Fruit fly (Drosophila melanogaster): ENCODE data around the gene CG11317.

Gene CG11317

DNA sequence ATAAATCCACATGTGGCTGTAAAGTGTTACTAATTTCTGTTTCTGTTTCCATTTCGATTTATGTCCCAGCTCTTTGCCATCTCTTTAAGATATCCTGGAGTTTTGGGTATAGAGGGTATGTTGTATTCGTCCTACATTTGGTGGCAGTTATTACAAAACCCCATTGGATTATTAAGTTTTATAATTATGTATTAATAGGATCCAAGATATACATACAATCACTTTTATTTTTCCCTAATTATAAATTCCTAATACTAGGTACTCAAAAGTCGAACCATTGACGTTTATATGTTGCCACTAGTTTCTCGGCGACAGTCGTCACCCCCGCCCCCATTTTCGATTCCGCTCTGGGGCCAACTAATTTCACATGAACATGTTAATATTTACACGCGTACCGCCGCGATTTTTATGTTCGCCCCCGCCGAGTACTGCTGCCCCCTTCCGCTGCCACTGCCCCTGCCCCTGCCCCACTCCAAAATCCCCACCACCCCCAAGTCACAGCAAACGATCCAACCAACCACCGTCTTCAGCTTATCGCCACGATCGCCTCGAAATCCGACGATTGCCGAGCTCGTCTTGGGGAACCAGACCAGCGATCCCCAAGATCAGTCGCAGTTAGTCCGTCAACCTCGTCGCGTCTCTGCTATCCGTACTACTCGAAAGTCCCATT lies 32.3 kb downstream of the CG11317 start, which contains the start of gene Sox100B (continued):
- TF ChIP-seq oc (tag; optimal IDR thresholded peaks at IDR 0.05), result peak; percentile 20
- TF ChIP-seq pita (GFP tag; optimal IDR thresholded peaks at IDR 0.05), result no peak
- TF ChIP-seq CG10654 (GFP tag; optimal IDR thresholded peaks at IDR 0.05), result peak; percentile 39
- peak; percentile 10 to 38 for TF ChIP-seq Pdp1 (GFP tag; optimal IDR thresholded peaks at IDR 0.05)
- TF ChIP-seq Lim3 (GFP tag; IDR thresholded peaks at IDR 0.05), result no peak
- no peak for TF ChIP-seq GATAe (GFP tag; conservative IDR thresholded peaks at IDR 0.05)
- TF ChIP-seq CG6813 (GFP tag; optimal IDR thresholded peaks at IDR 0.05), result peak; percentile 25
- TF ChIP-seq CG42726 (GFP tag; IDR thresholded peaks at IDR 0.05; ENCODE audit: partially characterized antibody), result no peak
- peak; percentile 59 for TF ChIP-seq gcm (GFP tag; optimal IDR thresholded peaks at IDR 0.05)
- TF ChIP-seq CG3847 (GFP tag; IDR thresholded peaks at IDR 0.05), result 0 out of 2 replicates have a peak, but pooled peaks have one; percentile 32
- peak; percentile 15; the same call in 1 of the 3 replicates for TF ChIP-seq CG2199 (GFP tag; IDR thresholded peaks at IDR 0.05)
- TF ChIP-seq otp (GFP tag; IDR thresholded peaks at IDR 0.05), result peak; percentile 20; the same call in 1 of the 3 replicates
- peak; percentile 74 for TF ChIP-seq CG13424 (tag; optimal IDR thresholded peaks at IDR 0.05)
- peak; percentile 37 for TF ChIP-seq CG12155 (GFP tag; optimal IDR thresholded peaks at IDR 0.05)
- peak; percentile 5 for TF ChIP-seq cwo (GFP tag; optimal IDR thresholded peaks at IDR 0.05)
- no peak for TF ChIP-seq BEAF-32 (GFP tag; optimal IDR thresholded peaks at IDR 0.05)
- no peak for TF ChIP-seq CG8089 (GFP tag; optimal IDR thresholded peaks at IDR 0.05)
- peak; percentile 70 for TF ChIP-seq lmd (GFP tag; IDR thresholded peaks at IDR 0.05)
- TF ChIP-seq usp (GFP tag; optimal IDR thresholded peaks at IDR 0.05), result no peak
- TF ChIP-seq zfh1 (GFP tag; IDR thresholded peaks at IDR 0.05), result peak; percentile 89
- peak; percentile 14 for TF ChIP-seq Meics (GFP tag; optimal IDR thresholded peaks at IDR 0.05)
- no peak for TF ChIP-seq Sry-δ (GFP tag; optimal IDR thresholded peaks at IDR 0.05)
- TF ChIP-seq Ets97D (GFP tag; optimal IDR thresholded peaks at IDR 0.05), result no peak
- no peak for TF ChIP-seq CG14860 (GFP tag; IDR thresholded peaks at IDR 0.05; ENCODE audit: partially characterized antibody)
- TF ChIP-seq CG17359 (tag; optimal IDR thresholded peaks at IDR 0.05), result peak; percentile 56
- peak; percentile 46 for TF ChIP-seq ac (GFP tag; optimal IDR thresholded peaks at IDR 0.05)
- TF ChIP-seq fru (optimal IDR thresholded peaks at IDR 0.05), result no peak
- no peak for TF ChIP-seq CG12744 (GFP tag; optimal IDR thresholded peaks at IDR 0.05)
- TF ChIP-seq CG6854 (GFP tag; optimal IDR thresholded peaks at IDR 0.05), result no peak
- TF ChIP-seq H2.0 (GFP tag; IDR thresholded peaks at IDR 0.05), result peak; percentile 18; the same call in 1 of the 2 replicates
- TF ChIP-seq Hey (tag; optimal IDR thresholded peaks at IDR 0.05), result no peak
- TF ChIP-seq cas (GFP tag; IDR thresholded peaks at IDR 0.05), result no peak
- peak; percentile 48; the same call in 1 of the 2 replicates for TF ChIP-seq Gsc (GFP tag; IDR thresholded peaks at IDR 0.05)
- no peak for TF ChIP-seq pfk (GFP tag; optimal IDR thresholded peaks at IDR 0.05)
- no peak for TF ChIP-seq salm (tag; optimal IDR thresholded peaks at IDR 0.05)
- no peak for TF ChIP-seq Atf3 (GFP tag; optimal IDR thresholded peaks at IDR 0.05)
- no peak for TF ChIP-seq CG8944 (GFP tag; optimal IDR thresholded peaks at IDR 0.05)
- TF ChIP-seq CG31224 (GFP tag; IDR thresholded peaks at IDR 0.05), result peak; percentile 53
- no peak for TF ChIP-seq tna (GFP tag; IDR thresholded peaks at IDR 0.05; ENCODE audit: partially characterized antibody)
- TF ChIP-seq CG10565 (GFP tag; optimal IDR thresholded peaks at IDR 0.05), result no peak
- peak; percentile 51 for TF ChIP-seq CG4820 (GFP tag; optimal IDR thresholded peaks at IDR 0.05)
- TF ChIP-seq CG4617 (GFP tag; optimal IDR thresholded peaks at IDR 0.05; ENCODE audit: borderline replicate concordance), result peak; percentile 20
- TF ChIP-seq hkb (optimal IDR thresholded peaks at IDR 0.05), result no peak
- peak; percentile 56; the same call in 1 of the 2 replicates for TF ChIP-seq hkb (GFP tag; IDR thresholded peaks at IDR 0.05)
- TF ChIP-seq Hr78 (GFP tag; optimal IDR thresholded peaks at IDR 0.05), result peak in 1 of 2 experiments; percentile 28
- TF ChIP-seq tap (tag; optimal IDR thresholded peaks at IDR 0.05), result peak; percentile 56
- peak; percentile 84 for TF ChIP-seq row (GFP tag; IDR thresholded peaks at IDR 0.05)
- TF ChIP-seq HmgZ (tag; optimal IDR thresholded peaks at IDR 0.05), result no peak
- TF ChIP-seq Sox102F (GFP tag; optimal IDR thresholded peaks at IDR 0.05), result peak; percentile 66
- peak; percentile 60; the same call in 1 of the 3 replicates for TF ChIP-seq CG11695 (GFP tag; IDR thresholded peaks at IDR 0.05)
